Worm (Caenorhabditis elegans): ENCODE measurements around the gene fbxb-96.
"Not testable (repeated sequence)": the region's sequence is repeated elsewhere in the genome, so short reads cannot be mapped to it uniquely, and the experiment has no call there.

fbxb-96 gene

DNA sequence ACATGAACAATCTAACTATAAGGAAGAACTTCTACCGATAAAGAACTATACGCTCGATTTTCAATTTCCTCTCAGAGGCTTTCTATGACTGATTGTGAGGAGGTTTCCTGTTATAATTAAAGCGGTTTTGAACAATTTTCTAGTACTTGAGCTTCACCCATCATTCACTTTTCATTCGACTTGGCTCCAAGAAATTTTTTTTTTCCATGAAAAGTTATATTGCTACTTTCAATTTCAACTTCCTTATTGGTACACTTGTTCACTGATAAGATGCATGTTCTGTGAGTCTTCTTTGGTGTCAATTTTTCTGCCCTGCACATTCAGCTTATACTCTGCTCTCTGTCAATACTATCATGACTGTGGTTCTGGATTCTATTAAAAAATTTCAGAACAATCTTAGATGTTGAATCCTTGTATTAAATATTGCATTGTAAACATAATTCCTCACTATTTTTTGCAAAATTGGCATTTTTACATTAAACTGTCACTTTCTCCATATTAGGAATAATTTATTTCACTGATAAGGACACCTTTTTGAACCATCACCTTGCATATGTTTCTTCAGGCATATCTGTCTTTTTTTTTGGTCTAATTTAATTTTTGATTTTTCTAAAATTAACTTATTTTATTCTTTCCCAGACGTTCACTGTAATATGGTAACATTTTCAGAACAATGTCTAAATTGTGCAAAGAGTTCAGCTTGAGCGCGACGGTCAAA lies 20.8 kb upstream of the fbxb-96 start, which contains the start of gene math-10:
TSS of gene math-10 (plus strand) at position 668 of the 718 bp plus-strand sequence.
- no peak for TF ChIP-seq nhr-76 (tag; optimal IDR thresholded peaks at IDR 0.05)
- no peak for TF ChIP-seq sptf-1 (tag; optimal IDR thresholded peaks at IDR 0.05)
- TF ChIP-seq cnd-1 (tag; optimal IDR thresholded peaks at IDR 0.05): no peak
- no peak for TF ChIP-seq lin-13 (tag; optimal IDR thresholded peaks at IDR 0.05)
- no peak for TF ChIP-seq ham-2 (GFP tag; optimal IDR thresholded peaks at IDR 0.05)
- TF ChIP-seq elt-1 (tag; optimal IDR thresholded peaks at IDR 0.05; ENCODE audit: borderline replicate concordance, insufficient read depth): no peak
- no peak for TF ChIP-seq ztf-11 (tag; optimal IDR thresholded peaks at IDR 0.05)
- TF ChIP-seq ceh-43 (GFP tag; optimal IDR thresholded peaks at IDR 0.05): no peak

DNA sequence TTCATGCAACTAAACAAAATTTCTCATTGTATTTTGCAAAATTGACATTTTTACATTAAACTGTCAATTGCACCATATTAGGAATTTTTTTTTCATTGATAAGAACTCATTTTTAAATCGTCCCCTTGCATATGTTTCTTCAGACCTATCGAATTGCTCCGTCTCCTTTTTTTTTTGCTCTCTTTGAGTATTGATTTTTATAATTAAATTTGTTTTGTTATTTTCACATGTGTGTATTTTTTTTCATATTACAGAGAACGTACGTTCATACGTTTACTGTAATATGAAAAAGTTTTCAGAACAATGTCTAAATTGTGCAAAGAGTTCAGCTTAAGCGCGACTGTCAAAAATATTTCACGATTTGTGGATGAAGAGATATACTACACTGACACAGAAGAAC lies 18.9 kb upstream of the fbxb-96 start, which contains the start of gene math-14:
TSS of gene math-14 (plus strand) at position 301 of the 400 bp plus-strand sequence.
- TF ChIP-seq elt-1 (tag; optimal IDR thresholded peaks at IDR 0.05; ENCODE audit: borderline replicate concordance, insufficient read depth) (no peak), blmp-1 (tag; optimal IDR thresholded peaks at IDR 0.05) (no peak), ceh-43 (GFP tag; optimal IDR thresholded peaks at IDR 0.05) (no peak), sem-2 (GFP tag; optimal IDR thresholded peaks at IDR 0.05) (no peak), flh-1 (GFP tag; optimal IDR thresholded peaks at IDR 0.05) (no peak), sptf-1 (tag; optimal IDR thresholded peaks at IDR 0.05) (no peak), mab-5 (tag; optimal IDR thresholded peaks at IDR 0.05) (no peak), drap-1 (GFP tag; optimal IDR thresholded peaks at IDR 0.05) (no peak), nhr-28 (tag; optimal IDR thresholded peaks at IDR 0.05) (no peak), mep-1 (tag; optimal IDR thresholded peaks at IDR 0.05) (no peak), lin-32 (GFP tag; optimal IDR thresholded peaks at IDR 0.05) (no peak), zip-8 (tag; optimal IDR thresholded peaks at IDR 0.05) (no peak), ztf-11 (tag; optimal IDR thresholded peaks at IDR 0.05) (no peak), snpc-4 (tag; optimal IDR thresholded peaks at IDR 0.05) (no peak), nhr-12 (tag; optimal IDR thresholded peaks at IDR 0.05) (no peak), nhr-2 (tag; optimal IDR thresholded peaks at IDR 0.05) (no peak), cnd-1 (tag; optimal IDR thresholded peaks at IDR 0.05) (no peak), mls-2 (tag; optimal IDR thresholded peaks at IDR 0.05) (no peak)

DNA sequence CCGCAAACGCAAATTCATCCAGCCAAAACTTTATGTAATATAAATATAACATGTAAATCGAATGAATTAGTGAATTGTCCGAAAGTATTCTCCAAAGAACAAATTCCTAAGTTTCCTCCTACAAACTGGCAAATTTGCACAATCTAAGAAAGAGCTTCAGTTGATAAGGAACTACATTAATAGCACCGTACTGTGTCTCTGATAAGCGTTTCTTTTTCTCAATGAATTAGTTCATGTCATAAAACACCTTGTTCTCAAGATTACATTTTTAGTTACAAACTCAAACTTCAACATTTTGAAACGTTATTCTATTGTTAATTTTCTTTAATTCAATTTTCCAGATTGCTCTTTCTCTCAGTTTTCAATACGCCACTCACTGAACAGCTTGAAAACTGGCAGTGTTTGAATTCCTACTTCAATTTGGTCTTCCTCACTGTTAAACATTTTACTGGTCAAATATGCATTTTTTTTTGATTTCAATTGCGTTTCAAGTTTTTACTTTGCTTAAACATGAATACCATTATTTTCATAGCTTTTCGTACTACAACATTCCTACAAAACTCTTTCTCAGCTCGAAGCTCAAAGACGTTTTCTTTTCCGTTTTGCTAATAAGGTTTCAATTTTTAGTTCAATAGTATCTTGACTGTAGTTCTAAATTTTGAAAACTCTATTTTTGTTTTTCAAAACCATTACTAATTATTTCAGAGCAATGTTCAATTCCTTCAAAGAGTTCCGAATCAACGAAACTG lies 15.7 kb upstream of the fbxb-96 start, which contains the start of gene math-15:
TSS of gene math-15 (plus strand) at position 699 of the 749 bp plus-strand sequence.
- no peak for TF ChIP-seq mab-5 (tag; optimal IDR thresholded peaks at IDR 0.05)
- no peak for TF ChIP-seq flh-1 (GFP tag; optimal IDR thresholded peaks at IDR 0.05)
- TF ChIP-seq mls-2 (tag; optimal IDR thresholded peaks at IDR 0.05): no peak
- no peak for TF ChIP-seq nhr-2 (tag; optimal IDR thresholded peaks at IDR 0.05)
- no peak for TF ChIP-seq nhr-76 (tag; optimal IDR thresholded peaks at IDR 0.05)
- TF ChIP-seq lin-32 (GFP tag; optimal IDR thresholded peaks at IDR 0.05): no peak
- TF ChIP-seq ces-1 (GFP tag; optimal IDR thresholded peaks at IDR 0.05): no peak
- TF ChIP-seq pha-4 (tag; optimal IDR thresholded peaks at IDR 0.05): no peak

- TF ChIP-seq zip-8 (tag; optimal IDR thresholded peaks at IDR 0.05): no peak
- no peak for TF ChIP-seq drap-1 (GFP tag; optimal IDR thresholded peaks at IDR 0.05)
- TF ChIP-seq cnd-1 (tag; optimal IDR thresholded peaks at IDR 0.05): no peak
- TF ChIP-seq lin-13 (tag; optimal IDR thresholded peaks at IDR 0.05): no peak
- TF ChIP-seq pha-4 (tag; optimal IDR thresholded peaks at IDR 0.05): no peak
- no peak for TF ChIP-seq nhr-237 (tag; optimal IDR thresholded peaks at IDR 0.05)
- TF ChIP-seq tbx-8 (GFP tag; optimal IDR thresholded peaks at IDR 0.05): no peak
- TF ChIP-seq M03D4.4 (tag; optimal IDR thresholded peaks at IDR 0.05): no peak
- no peak for TF ChIP-seq ham-2 (GFP tag; optimal IDR thresholded peaks at IDR 0.05)
- TF ChIP-seq mep-1 (tag; optimal IDR thresholded peaks at IDR 0.05): no peak
- no peak for TF ChIP-seq sptf-1 (tag; optimal IDR thresholded peaks at IDR 0.05)
- TF ChIP-seq ztf-11 (tag; optimal IDR thresholded peaks at IDR 0.05): no peak
- TF ChIP-seq unc-62 (GFP tag; optimal IDR thresholded peaks at IDR 0.05): no peak
- TF ChIP-seq nhr-12 (tag; optimal IDR thresholded peaks at IDR 0.05): no peak
- TF ChIP-seq snpc-4 (tag; optimal IDR thresholded peaks at IDR 0.05): no peak
- no peak for TF ChIP-seq flh-1 (GFP tag; optimal IDR thresholded peaks at IDR 0.05)
Observed at ce11 chrII:1864278-1864677, 14.1 kb upstream of the fbxb-96 start, which contains the start of gene C16C4.17. TSS of gene C16C4.17 (plus strand) at chrII:1864578.

DNA sequence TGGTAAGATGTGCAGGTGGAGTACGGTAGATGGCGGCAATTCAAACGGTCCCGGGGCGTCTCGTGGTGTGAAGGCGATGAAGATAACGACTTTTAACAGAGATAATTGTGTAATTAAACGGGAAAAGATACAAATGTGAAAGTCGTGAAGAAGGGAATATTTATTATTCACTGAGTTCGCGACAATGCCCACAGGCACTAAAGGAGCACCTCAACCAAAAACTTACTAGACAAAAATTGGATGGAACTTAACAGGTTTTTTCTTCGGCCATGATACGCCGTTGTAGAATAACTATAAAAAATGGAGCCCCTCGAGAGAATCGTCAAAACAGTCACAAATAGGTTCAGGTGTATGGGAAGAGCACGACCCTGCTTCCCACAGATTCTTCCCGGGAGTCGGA lies 12.1 kb upstream of the fbxb-96 start, which contains the start of gene fbxb-98:
TSS of gene fbxb-98 (plus strand) at position 301 of the 400 bp plus-strand sequence.
- not testable (repeated sequence) for TF ChIP-seq ham-2 (GFP tag; optimal IDR thresholded peaks at IDR 0.05); zip-8 (tag; optimal IDR thresholded peaks at IDR 0.05); lin-13 (tag; optimal IDR thresholded peaks at IDR 0.05)
